Fruit fly (Drosophila melanogaster) whole organism, pupa: ENCODE results near the gene CG14556.

Experiments used
- CG10348 ChIP-seq: fragments of 200-800 bp; sonication (Bioruptor generic); IDR thresholded peaks from 2 replicates; pipeline ENCODE4 v1.3.6; 2022; ENCODE audit warnings: missing biosample characterization, missing genetic modification characterization
- CG12605 ChIP-seq: fragments of 200-800 bp; sonication (Bioruptor generic); IDR thresholded peaks from 2 replicates; pipeline ENCODE4 v1.3.6; 2022; ENCODE audit warnings: missing biosample characterization, missing genetic modification characterization
- CG13204 ChIP-seq: fragments of 200-800 bp; sonication (Bioruptor generic); optimal IDR thresholded peaks from 2 replicates; lab custom pipeline; 2018; ENCODE audit warnings: missing biosample characterization, mild to moderate bottlenecking, missing genetic modification characterization, moderate library complexity
- CG14655 ChIP-seq: fragments of 200-800 bp; sonication (Bioruptor generic); optimal IDR thresholded peaks from 3 replicates; lab custom pipeline; 2017; ENCODE audit warnings: mild to moderate bottlenecking, missing biosample characterization, missing genetic modification reagents, missing genetic modification characterization
- CG15710 ChIP-seq: fragments of 200-800 bp; sonication (Bioruptor generic); optimal IDR thresholded peaks from 2 replicates; lab custom pipeline; 2018; ENCODE audit warnings: missing biosample characterization, mild to moderate bottlenecking, missing genetic modification characterization, moderate library complexity
- CG17806 ChIP-seq: fragments of 200-800 bp; sonication (Bioruptor generic); optimal IDR thresholded peaks from 2 replicates; lab custom pipeline; 2018; ENCODE audit warnings: missing biosample characterization, mild to moderate bottlenecking, missing genetic modification characterization, moderate library complexity
- CG32121 ChIP-seq: fragments of 200-800 bp; sonication (Bioruptor generic); IDR thresholded peaks from 2 replicates; pipeline ENCODE4 v1.3.6; 2022; ENCODE audit warnings: missing biosample characterization, missing genetic modification characterization
- CG34367 ChIP-seq: fragments of 200-800 bp; sonication (Bioruptor generic); optimal IDR thresholded peaks from 2 replicates; lab custom pipeline; 2018; ENCODE audit warnings: missing biosample characterization, mild to moderate bottlenecking, missing genetic modification characterization
- CG4496 ChIP-seq: fragments of 200-800 bp; sonication (Bioruptor generic); IDR thresholded peaks from 3 replicates; pipeline ENCODE4 v1.3.6; 2022; ENCODE audit warnings: missing biosample characterization, missing genetic modification characterization
- CG8159 ChIP-seq: fragments of 200-800 bp; sonication (Bioruptor generic); optimal IDR thresholded peaks from 3 replicates; lab custom pipeline; 2018; ENCODE audit warnings: missing biosample characterization, mild to moderate bottlenecking, missing genetic modification characterization, moderate library complexity
- CG8301 ChIP-seq: fragments of 200-800 bp; sonication (Bioruptor generic); optimal IDR thresholded peaks from 2 replicates; lab custom pipeline; 2018; ENCODE audit warnings: missing biosample characterization, mild to moderate bottlenecking, missing genetic modification characterization
- CG9948 ChIP-seq: fragments of 200-800 bp; sonication (Bioruptor generic); optimal IDR thresholded peaks from 2 replicates; lab custom pipeline; 2018; ENCODE audit warnings: missing biosample characterization, mild to moderate bottlenecking, missing genetic modification characterization, moderate library complexity
- D1 ChIP-seq: fragments of 200-800 bp; sonication (Bioruptor generic); optimal IDR thresholded peaks from 2 replicates; lab custom pipeline; 2018; ENCODE audit warnings: missing biosample characterization, mild to moderate bottlenecking, missing genetic modification characterization, moderate library complexity
- EcR ChIP-seq: fragments of 200-800 bp; sonication (Bioruptor generic); optimal IDR thresholded peaks from 3 replicates; lab custom pipeline; 2019; ENCODE audit warnings: missing biosample characterization, missing genetic modification characterization, mild to moderate bottlenecking, moderate library complexity, missing genetic modification reagents
- Ets98B ChIP-seq: fragments of 200-800 bp; sonication (Bioruptor generic); IDR thresholded peaks from 2 replicates; pipeline ENCODE4 v1.3.6; 2022; ENCODE audit warnings: missing biosample characterization, missing genetic modification characterization
- Pif1A ChIP-seq: fragments of 200-800 bp; sonication (Bioruptor generic); optimal IDR thresholded peaks from 3 replicates; lab custom pipeline; 2016; ENCODE audit warnings: missing biosample characterization, missing genetic modification characterization
- Pif1B ChIP-seq: fragments of 200-800 bp; sonication (Bioruptor generic); optimal IDR thresholded peaks from 3 replicates; lab custom pipeline; 2016; ENCODE audit warnings: missing biosample characterization, missing genetic modification characterization
- Snoo ChIP-seq: fragments of 200-800 bp; sonication (Bioruptor generic); optimal IDR thresholded peaks from 3 replicates; lab custom pipeline; 2017; ENCODE audit warnings: missing biosample characterization, mild to moderate bottlenecking, missing genetic modification characterization, inconsistent platforms
- fd96Ca ChIP-seq: fragments of 200-800 bp; sonication (Bioruptor generic); IDR thresholded peaks from 3 replicates; pipeline ENCODE4 v1.3.6; 2022; ENCODE audit warnings: missing biosample characterization, missing genetic modification characterization
- gl ChIP-seq: fragments of 200-800 bp; sonication (Bioruptor generic); optimal IDR thresholded peaks from 2 replicates; lab custom pipeline; 2018; ENCODE audit warnings: missing biosample characterization, mild to moderate bottlenecking, missing genetic modification characterization
- rn ChIP-seq: fragments of 200-800 bp; sonication (Bioruptor generic); IDR thresholded peaks from 2 replicates; pipeline ENCODE4 v1.3.6; 2022; ENCODE audit warnings: missing biosample characterization, missing genetic modification characterization

CG14556 gene

dm6 chr3R:26106595-26107152 lies 19.8 kb upstream of the CG14556 start, which contains the start of gene Cipc:
Cipc (plus strand) TSS chr3R:26106868.
- no peak for TF ChIP-seq CG10348 (GFP tag; lab: Robert Waterston, UW)
- peak; percentile 24 for TF ChIP-seq CG9948 (tag; lab: Kevin White, UChicago)
- TF ChIP-seq CG8159 (tag; lab: Kevin White, UChicago) = peak; percentile 61
- peak; percentile 72 for TF ChIP-seq CG32121 (GFP tag; lab: Robert Waterston, UW)
- TF ChIP-seq rn (GFP tag; lab: Robert Waterston, UW) = no peak
- peak; percentile 56 for TF ChIP-seq CG13204 (GFP tag; lab: Kevin White, UChicago)
- TF ChIP-seq D1 (tag; lab: Kevin White, UChicago) = no peak
- TF ChIP-seq CG4496 (GFP tag; lab: Robert Waterston, UW) = peak; percentile 65; the same call in 1 of the 3 replicates
- peak; percentile 40 for TF ChIP-seq CG8301
- TF ChIP-seq CG17806 (tag; lab: Kevin White, UChicago) = peak; percentile 44
- peak; percentile 80 for TF ChIP-seq fd96Ca (GFP tag; lab: Robert Waterston, UW)
- TF ChIP-seq CG15710 (tag; lab: Kevin White, UChicago) = peak; percentile 46
- TF ChIP-seq Snoo (tag; lab: Kevin White, UChicago) = peak; percentile 64
- peak; percentile 81 for TF ChIP-seq Ets98B (GFP tag; lab: Robert Waterston, UW)
- TF ChIP-seq CG12605 (GFP tag; lab: Robert Waterston, UW) = no peak
- no peak for TF ChIP-seq CG34367 (tag; lab: Kevin White, UChicago)
- no peak for TF ChIP-seq gl (tag; lab: Kevin White, UChicago)
- TF ChIP-seq EcR (GFP tag; lab: Kevin White, UChicago) = peak; percentile 26
- peak; percentile 77 for TF ChIP-seq Pif1A
- peak; percentile 63 for TF ChIP-seq CG14655
- peak; percentile 76 for TF ChIP-seq Pif1B

- 0 out of 2 replicates have a peak, but pooled peaks have one; percentile 13 for TF ChIP-seq CG12605 (GFP tag; lab: Robert Waterston, UW)
- TF ChIP-seq CG15710 (tag; lab: Kevin White, UChicago) = no peak
- TF ChIP-seq fd96Ca (GFP tag; lab: Robert Waterston, UW) = no peak
- TF ChIP-seq, all 21 proteins: peak for 1
Observed at dm6 chr3R:26108424-26108823, 18.0 kb upstream of the CG14556 start.

dm6 chr3R:26117465-26118081 lies 8.9 kb upstream of the CG14556 start:
- TF ChIP-seq CG13204 (GFP tag; lab: Kevin White, UChicago) = peak; percentile 32
- TF ChIP-seq CG34367 (tag; lab: Kevin White, UChicago) = peak; percentile 2
- peak; percentile 57 for TF ChIP-seq EcR (GFP tag; lab: Kevin White, UChicago)
- TF ChIP-seq Snoo (tag; lab: Kevin White, UChicago) = peak; percentile 49
- no peak for TF ChIP-seq CG9948 (tag; lab: Kevin White, UChicago)
- TF ChIP-seq CG15710 (tag; lab: Kevin White, UChicago) = peak; percentile 26
- peak; percentile 62 for TF ChIP-seq CG12605 (GFP tag; lab: Robert Waterston, UW)
- no peak for TF ChIP-seq CG10348 (GFP tag; lab: Robert Waterston, UW)
- peak; percentile 77; the same call in 1 of the 3 replicates for TF ChIP-seq CG4496 (GFP tag; lab: Robert Waterston, UW)
- TF ChIP-seq rn (GFP tag; lab: Robert Waterston, UW) = no peak
- peak; percentile 43 for TF ChIP-seq Pif1B
- TF ChIP-seq fd96Ca (GFP tag; lab: Robert Waterston, UW) = peak; percentile 62; the same call in 2 of the 3 replicates
- peak; percentile 58 for TF ChIP-seq CG32121 (GFP tag; lab: Robert Waterston, UW)
- TF ChIP-seq D1 (tag; lab: Kevin White, UChicago) = no peak
- peak; percentile 24 for TF ChIP-seq gl (tag; lab: Kevin White, UChicago)
- TF ChIP-seq CG8159 (tag; lab: Kevin White, UChicago) = no peak
- TF ChIP-seq CG17806 (tag; lab: Kevin White, UChicago) = no peak
- peak; percentile 46 for TF ChIP-seq CG8301
- peak; percentile 57 for TF ChIP-seq Ets98B (GFP tag; lab: Robert Waterston, UW)
- no peak for TF ChIP-seq Pif1A
- TF ChIP-seq CG14655 = peak; percentile 43
- TF ChIP-seq, all 21 proteins: peak for 14

dm6 chr3R:26119993-26120392 lies 6.5 kb upstream of the CG14556 start:
- TF ChIP-seq fd96Ca (GFP tag; lab: Robert Waterston, UW) (no peak), CG10348 (GFP tag; lab: Robert Waterston, UW) (no peak), CG8301 (no peak), CG17806 (tag; lab: Kevin White, UChicago) (no peak), gl (tag; lab: Kevin White, UChicago) (no peak), CG34367 (tag; lab: Kevin White, UChicago) (no peak), CG14655 (no peak), EcR (GFP tag; lab: Kevin White, UChicago) (no peak), rn (GFP tag; lab: Robert Waterston, UW) (no peak), Snoo (tag; lab: Kevin White, UChicago) (no peak), Ets98B (GFP tag; lab: Robert Waterston, UW) (no peak), CG8159 (tag; lab: Kevin White, UChicago) (no peak), CG9948 (tag; lab: Kevin White, UChicago) (no peak), CG4496 (GFP tag; lab: Robert Waterston, UW) (no peak), CG32121 (GFP tag; lab: Robert Waterston, UW) (no peak), D1 (tag; lab: Kevin White, UChicago) (no peak), CG12605 (GFP tag; lab: Robert Waterston, UW) (no peak), Pif1B (no peak), CG13204 (GFP tag; lab: Kevin White, UChicago) (no peak)
- TF ChIP-seq, all 21 proteins: peak for 0

dm6 chr3R:26121108-26121507 lies 5.4 kb upstream of the CG14556 start:
- TF ChIP-seq CG13204 (GFP tag; lab: Kevin White, UChicago) (no peak), Ets98B (GFP tag; lab: Robert Waterston, UW) (no peak), gl (tag; lab: Kevin White, UChicago) (no peak), fd96Ca (GFP tag; lab: Robert Waterston, UW) (no peak), CG17806 (tag; lab: Kevin White, UChicago) (no peak), EcR (GFP tag; lab: Kevin White, UChicago) (no peak), CG12605 (GFP tag; lab: Robert Waterston, UW) (no peak), CG8301 (no peak), Pif1B (no peak), CG10348 (GFP tag; lab: Robert Waterston, UW) (no peak)
- TF ChIP-seq, all 21 proteins: peak for 0
